Worm (Caenorhabditis elegans) whole organism, L3 larva: Measurements from ENCODE around the gene T02H6.3.

ENCODE experiments used
- R02D3.7 ChIP-seq: fragments of 150-350 bp; optimal IDR thresholded peaks from 2 replicates; lab custom pipeline; 2014; ENCODE audit warnings: missing biosample characterization, missing genetic modification characterization
- aly-2 ChIP-seq: fragments of 150-350 bp; optimal IDR thresholded peaks from 2 replicates; lab custom pipeline; 2014; ENCODE audit warnings: missing biosample characterization, missing genetic modification characterization
- ama-1 ChIP-seq: fragments of 150-350 bp; optimal IDR thresholded peaks from 2 replicates; lab custom pipeline; 2018
- ceh-16 ChIP-seq: sonication (generic microtip); optimal IDR thresholded peaks from 2 replicates; lab custom pipeline; 2017; ENCODE audit warnings: missing biosample characterization, missing genetic modification characterization
- egl-27 ChIP-seq: sonication (generic microtip); optimal IDR thresholded peaks from 4 replicates; lab custom pipeline; 2017; ENCODE audit warnings: missing biosample characterization, missing genetic modification reagents, missing genetic modification characterization
- egl-5 ChIP-seq: fragments of 150-350 bp; optimal IDR thresholded peaks from 2 replicates; lab custom pipeline; 2017; ENCODE audit warnings: missing biosample characterization, missing genetic modification reagents, missing genetic modification characterization, inconsistent platforms
- elt-1 ChIP-seq: fragments of 150-350 bp; optimal IDR thresholded peaks from 2 replicates; lab custom pipeline; 2014; ENCODE audit warnings: missing biosample characterization, missing genetic modification characterization
- elt-2 ChIP-seq: sonication (generic microtip); optimal IDR thresholded peaks from 2 replicates; lab custom pipeline; 2016; ENCODE audit warnings: missing genetic modification reagents, mild to moderate bottlenecking, missing genetic modification characterization, missing compliant biosample characterization
- elt-3 ChIP-seq, 3 experiments: fragments of 150-350 bp in 1 of 3; sonication (generic microtip) in 2 of 3; optimal IDR thresholded peaks; 2 replicates in 2 of 3; 4 replicates in 1 of 3; lab custom pipeline; 2014 to 2017; ENCODE audit warnings: missing biosample characterization in 3 of 3, missing genetic modification characterization in 3 of 3
- eor-1 ChIP-seq, 2 experiments: fragments of 150-350 bp; optimal IDR thresholded peaks; 2 replicates each; lab custom pipeline; 2014 to 2018; ENCODE audit warnings: missing biosample characterization in 2 of 2, missing genetic modification characterization in 2 of 2
- fkh-10 ChIP-seq: sonication (generic microtip); optimal IDR thresholded peaks from 2 replicates; lab custom pipeline; 2017; ENCODE audit warnings: missing biosample characterization, missing genetic modification reagents, missing genetic modification characterization
- fkh-2 ChIP-seq: fragments of 150-350 bp; optimal IDR thresholded peaks from 2 replicates; lab custom pipeline; 2014; ENCODE audit warnings: missing biosample characterization, missing genetic modification reagents, missing genetic modification characterization
- hmg-11 ChIP-seq: sonication (generic microtip); optimal IDR thresholded peaks from 2 replicates; lab custom pipeline; 2016; ENCODE audit warnings: missing genetic modification characterization, missing compliant biosample characterization
- jun-1 ChIP-seq: fragments of 150-350 bp; optimal IDR thresholded peaks from 2 replicates; lab custom pipeline; 2014; ENCODE audit warnings: missing biosample characterization, missing genetic modification reagents, missing genetic modification characterization
- lin-39 ChIP-seq: fragments of 150-350 bp; optimal IDR thresholded peaks from 2 replicates; lab custom pipeline; 2018; ENCODE audit warnings: missing biosample characterization, missing genetic modification reagents, missing genetic modification characterization
- lsy-12 ChIP-seq: sonication (generic microtip); optimal IDR thresholded peaks from 2 replicates; lab custom pipeline; 2016; ENCODE audit warnings: mild to moderate bottlenecking, missing genetic modification characterization, missing compliant biosample characterization
- mml-1 ChIP-seq: fragments of 150-350 bp; sonication (generic microtip); optimal IDR thresholded peaks from 3 replicates; lab custom pipeline; 2014; ENCODE audit warnings: missing biosample characterization, missing genetic modification characterization
- nhr-11 ChIP-seq: fragments of 150-350 bp; optimal IDR thresholded peaks from 2 replicates; lab custom pipeline; 2014; ENCODE audit warnings: missing biosample characterization, missing genetic modification characterization
- nhr-23 ChIP-seq: fragments of 150-350 bp; optimal IDR thresholded peaks from 2 replicates; lab custom pipeline; 2014; ENCODE audit warnings: missing biosample characterization, missing genetic modification reagents, missing genetic modification characterization
- nhr-237 ChIP-seq: fragments of 150-350 bp; optimal IDR thresholded peaks from 2 replicates; lab custom pipeline; 2014; ENCODE audit warnings: missing biosample characterization, missing genetic modification characterization
- nhr-28 ChIP-seq: fragments of 150-350 bp; optimal IDR thresholded peaks from 2 replicates; lab custom pipeline; 2014; ENCODE audit warnings: missing biosample characterization, missing genetic modification characterization
- nhr-43 ChIP-seq: sonication (generic microtip); optimal IDR thresholded peaks from 2 replicates; lab custom pipeline; 2016; ENCODE audit warnings: mild to moderate bottlenecking, missing genetic modification characterization, missing compliant biosample characterization; ENCODE audit not compliant: poor library complexity, severe bottlenecking
- nhr-67 ChIP-seq: fragments of 150-350 bp; optimal IDR thresholded peaks from 2 replicates; lab custom pipeline; 2014; ENCODE audit warnings: missing biosample characterization, missing genetic modification characterization
- nhr-76 ChIP-seq: fragments of 150-350 bp; sonication (generic microtip); optimal IDR thresholded peaks from 5 replicates; lab custom pipeline; 2014; ENCODE audit warnings: missing biosample characterization, missing genetic modification characterization
- nhr-77 ChIP-seq: fragments of 150-350 bp; optimal IDR thresholded peaks from 2 replicates; lab custom pipeline; 2014; ENCODE audit warnings: missing biosample characterization, missing genetic modification characterization
- pha-4 ChIP-seq: fragments of 150-350 bp; optimal IDR thresholded peaks from 2 replicates; lab custom pipeline; 2014; ENCODE audit warnings: missing biosample characterization, missing genetic modification reagents, missing genetic modification characterization
- sea-2 ChIP-seq: fragments of 150-350 bp; sonication (generic microtip); optimal IDR thresholded peaks from 4 replicates; lab custom pipeline; 2014; ENCODE audit warnings: missing biosample characterization, missing genetic modification reagents, missing genetic modification characterization
- skn-1 ChIP-seq: fragments of 150-350 bp; optimal IDR thresholded peaks from 2 replicates; lab custom pipeline; 2014; ENCODE audit warnings: missing biosample characterization, missing genetic modification characterization
- snpc-4 ChIP-seq: fragments of 150-350 bp; optimal IDR thresholded peaks from 2 replicates; lab custom pipeline; 2014; ENCODE audit warnings: missing biosample characterization, missing genetic modification characterization
- tbx-2 ChIP-seq: sonication (generic microtip); optimal IDR thresholded peaks from 2 replicates; lab custom pipeline; 2016; ENCODE audit warnings: mild to moderate bottlenecking, missing genetic modification characterization, missing compliant biosample characterization
- unc-39 ChIP-seq: sonication (generic microtip); optimal IDR thresholded peaks from 4 replicates; lab custom pipeline; 2017; ENCODE audit warnings: missing biosample characterization, missing genetic modification characterization
- unc-62 ChIP-seq: fragments of 150-350 bp; sonication (generic microtip); optimal IDR thresholded peaks from 4 replicates; lab custom pipeline; 2014; ENCODE audit warnings: missing biosample characterization, missing genetic modification reagents, missing genetic modification characterization
- zag-1 ChIP-seq: fragments of 150-350 bp; optimal IDR thresholded peaks from 2 replicates; lab custom pipeline; 2014; ENCODE audit warnings: missing biosample characterization, missing genetic modification characterization
- ztf-4 ChIP-seq: fragments of 150-350 bp; optimal IDR thresholded peaks from 2 replicates; lab custom pipeline; 2014; ENCODE audit warnings: missing biosample characterization, missing genetic modification characterization

Gene T02H6.3

DNA sequence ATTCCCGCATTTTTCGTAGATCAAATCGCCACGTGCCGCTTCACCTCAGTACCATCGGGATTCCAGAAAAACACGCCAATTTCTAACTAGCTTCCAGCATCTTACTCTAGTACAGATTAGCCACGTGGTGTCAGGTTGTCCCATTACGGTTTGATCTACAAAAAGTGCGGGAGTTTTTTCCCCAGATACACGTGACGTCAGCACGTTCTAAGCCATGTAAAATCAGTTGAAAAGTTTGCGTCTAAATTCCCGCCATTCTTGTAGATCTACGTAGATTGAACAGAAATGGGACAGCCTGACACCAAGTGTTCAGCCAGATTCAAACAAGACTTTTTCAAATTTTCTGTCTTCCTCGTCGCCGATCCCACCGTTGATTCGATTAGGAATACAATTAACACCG lies 13.1 kb upstream of the T02H6.3 start, which contains the start of gene T02H6.9:
Gene T02H6.9 (plus strand): TSS at position 301 of the 400 bp plus-strand sequence.
- no peak for TF ChIP-seq tbx-2 (tag; lab: Kevin White, UChicago)
- no peak for TF ChIP-seq egl-27
- TF ChIP-seq jun-1 = no peak
- no peak for TF ChIP-seq pha-4
- no peak for TF ChIP-seq zag-1 (tag; lab: Kevin White, UChicago)
- no peak for TF ChIP-seq nhr-237 (tag; lab: Kevin White, UChicago)
- no peak for TF ChIP-seq fkh-2 (tag; lab: Kevin White, UChicago)
- no peak for TF ChIP-seq egl-5 (tag; lab: Kevin White, UChicago)
- TF ChIP-seq nhr-77 = no peak
- TF ChIP-seq mml-1 = no peak
- TF ChIP-seq nhr-67 = no peak
- TF ChIP-seq aly-2 = no peak
- TF ChIP-seq elt-1 (tag; lab: Kevin White, UChicago) = no peak
- no peak for TF ChIP-seq nhr-11 (tag; lab: Kevin White, UChicago)
- no peak for TF ChIP-seq snpc-4
- TF ChIP-seq, all 47 proteins: peak for 0

- TF ChIP-seq unc-39 (tag; lab: Kevin White, UChicago) = no peak
- no peak for TF ChIP-seq eor-1 (tag; optimal IDR thresholded peaks at IDR 0.05; lab: Kevin White, UChicago)
- no peak for TF ChIP-seq lin-39 (tag; lab: Kevin White, UChicago)
- no peak for TF ChIP-seq skn-1 (tag; lab: Kevin White, UChicago)
- TF ChIP-seq nhr-67 = no peak
- no peak for TF ChIP-seq elt-3 (tag; optimal IDR thresholded peaks at IDR 0.05; lab: Kevin White, UChicago)
- TF ChIP-seq sea-2 = no peak
These were observed 11.0 kb upstream of the T02H6.3 start, which contains the start of the genes T02H6.10 and T02H6.8 for ce11 chrII:680612-681011. T02H6.10 (minus strand) TSS chrII:680712. T02H6.8 (plus strand) TSS chrII:680832.

- no peak for TF ChIP-seq nhr-28
- no peak for TF ChIP-seq fkh-10 (GFP tag; lab: Kevin White, UChicago)
- TF ChIP-seq egl-27 = no peak
- no peak for TF ChIP-seq aly-2
- no peak for TF ChIP-seq unc-62 (GFP tag; lab: Kevin White, UChicago)
These were observed 9.3 kb upstream of the T02H6.3 start, which contains the start of gene T02H6.7 for ce11 chrII:682326-682725. T02H6.7 (plus strand) TSS chrII:682626.

ce11 chrII:683467-683866 lies 8.2 kb upstream of the T02H6.3 start, which contains the start of gene T02H6.6:
T02H6.6 (plus strand) TSS chrII:683767.
- no peak for TF ChIP-seq ama-1
- TF ChIP-seq ztf-4 (tag; lab: Kevin White, UChicago) = no peak
- TF ChIP-seq mml-1 = no peak

ce11 chrII:684811-685210 lies 6.8 kb upstream of the T02H6.3 start, which contains the start of gene T02H6.5:
T02H6.5 (plus strand) TSS chrII:685111.
- no peak for TF ChIP-seq nhr-43 (tag; lab: Kevin White, UChicago)
- no peak for TF ChIP-seq jun-1
- no peak for TF ChIP-seq ceh-16 (tag; lab: Kevin White, UChicago)
- no peak for TF ChIP-seq ztf-4 (tag; lab: Kevin White, UChicago)
- TF ChIP-seq nhr-77 = no peak
- TF ChIP-seq nhr-76 (tag; lab: Kevin White, UChicago) = no peak
- no peak for TF ChIP-seq zag-1 (tag; lab: Kevin White, UChicago)
- no peak for TF ChIP-seq nhr-237 (tag; lab: Kevin White, UChicago)
- TF ChIP-seq fkh-10 (GFP tag; lab: Kevin White, UChicago) = no peak
- TF ChIP-seq aly-2 = no peak
- TF ChIP-seq sea-2 = no peak
- no peak for TF ChIP-seq elt-1 (tag; lab: Kevin White, UChicago)

ce11 chrII:689749-690148 lies 1.9 kb upstream of the T02H6.3 start, which contains the start of gene T02H6.4:
T02H6.4 (plus strand) TSS chrII:690049.
- TF ChIP-seq fkh-2 (tag; lab: Kevin White, UChicago) = no peak
- TF ChIP-seq snpc-4 = no peak
- TF ChIP-seq nhr-23 (tag; lab: Kevin White, UChicago) = no peak
- no peak for TF ChIP-seq nhr-43 (tag; lab: Kevin White, UChicago)
- TF ChIP-seq lsy-12 (tag; lab: Kevin White, UChicago) = no peak
- TF ChIP-seq elt-2 (tag; lab: Kevin White, UChicago) = no peak
- no peak for TF ChIP-seq elt-3 (tag; optimal IDR thresholded peaks at IDR 0.05; lab: Kevin White, UChicago)
- no peak for TF ChIP-seq R02D3.7 (tag; lab: Kevin White, UChicago)
- no peak for TF ChIP-seq hmg-11 (tag; lab: Kevin White, UChicago)
- TF ChIP-seq zag-1 (tag; lab: Kevin White, UChicago) = no peak
